Fruit fly (Drosophila melanogaster) whole organism, wandering third instar larva: ENCODE measurements around the gene TpnC25D.

Source experiments
- Abd-B ChIP-seq: fragments of >200 bp; optimal IDR thresholded peaks from 2 replicates; lab custom pipeline; 2017; ENCODE audit warnings: missing biosample characterization, missing genetic modification characterization
- CG32264 ChIP-seq: fragments of 200-800 bp; sonication (Bioruptor generic); optimal IDR thresholded peaks from 2 replicates; lab custom pipeline; 2016; ENCODE audit warnings: missing biosample characterization, missing genetic modification characterization
- CG9705 ChIP-seq: fragments of 200-800 bp; sonication (Bioruptor generic); optimal IDR thresholded peaks from 2 replicates; lab custom pipeline; 2018; ENCODE audit warnings: missing biosample characterization, mild to moderate bottlenecking, missing genetic modification characterization
- CrebA ChIP-seq: fragments of 200-800 bp; sonication (Bioruptor generic); optimal IDR thresholded peaks from 2 replicates; lab custom pipeline; 2016; ENCODE audit warnings: missing biosample characterization, mild to moderate bottlenecking, missing genetic modification characterization, borderline replicate concordance
- Dfd ChIP-seq: fragments of >200 bp; optimal IDR thresholded peaks from 2 replicates; lab custom pipeline; 2017; ENCODE audit warnings: missing biosample characterization, missing genetic modification characterization
- Dif ChIP-seq: fragments of 200-275, 200-300 bp; sonication (Bioruptor generic); optimal IDR thresholded peaks from 2 replicates; lab custom pipeline; 2018; ENCODE audit warnings: missing biosample characterization, missing genetic modification characterization; ENCODE audit not compliant: partially characterized antibody
- GATAd ChIP-seq: sonication (Bioruptor generic); optimal IDR thresholded peaks from 2 replicates; lab custom pipeline; 2016; ENCODE audit warnings: missing biosample characterization, missing genetic modification characterization
- HLH106 ChIP-seq: fragments of 200-800 bp; optimal IDR thresholded peaks from 3 replicates; lab custom pipeline; 2019; ENCODE audit warnings: missing biosample characterization, mild to moderate bottlenecking, missing genetic modification characterization, moderate library complexity
- Hr78 ChIP-seq: fragments of >200 bp; optimal IDR thresholded peaks from 2 replicates; lab custom pipeline; 2017; ENCODE audit warnings: missing biosample characterization, missing genetic modification characterization
- Jra ChIP-seq: sonication (Bioruptor generic); optimal IDR thresholded peaks from 2 replicates; lab custom pipeline; 2016; ENCODE audit warnings: missing biosample characterization, missing genetic modification characterization
- Mio ChIP-seq: sonication (Bioruptor generic); optimal IDR thresholded peaks from 2 replicates; lab custom pipeline; 2016; ENCODE audit warnings: missing biosample characterization, missing genetic modification characterization
- Myc ChIP-seq: fragments of >200 bp; optimal IDR thresholded peaks from 2 replicates; lab custom pipeline; 2017
- N ChIP-seq: fragments of >200 bp; optimal IDR thresholded peaks from 2 replicates; lab custom pipeline; 2018; ENCODE audit warnings: missing biosample characterization, missing external identifiers, missing genetic modification characterization
- OdsH ChIP-seq: fragments of 200-800 bp; sonication (Bioruptor generic); optimal IDR thresholded peaks from 2 replicates; lab custom pipeline; 2016; ENCODE audit warnings: missing biosample characterization, mild to moderate bottlenecking, missing genetic modification characterization
- Rel ChIP-seq, 2 experiments: fragments of 200-800 bp; sonication (Bioruptor generic) in 1 of 2; optimal IDR thresholded peaks; 2 replicates in 1 of 2; 3 replicates in 1 of 2; lab custom pipeline; 2016 to 2019; ENCODE audit warnings: mild to moderate bottlenecking in 2 of 2, missing biosample characterization in 2 of 2, missing genetic modification characterization in 2 of 2, moderate library complexity in 1 of 2
- Sp1 ChIP-seq: fragments of 200-800 bp; sonication (Bioruptor generic); optimal IDR thresholded peaks from 3 replicates; lab custom pipeline; 2019; ENCODE audit warnings: missing biosample characterization, mild to moderate bottlenecking, missing genetic modification characterization, moderate library complexity
- Vsx2 ChIP-seq: fragments of 200-300, 225-300 bp; sonication (Bioruptor generic); optimal IDR thresholded peaks from 2 replicates; lab custom pipeline; 2018; ENCODE audit warnings: missing biosample characterization, missing genetic modification characterization; ENCODE audit not compliant: partially characterized antibody
- br ChIP-seq: fragments of 200-800 bp; sonication (Bioruptor generic); optimal IDR thresholded peaks from 2 replicates; lab custom pipeline; 2016; ENCODE audit warnings: missing biosample characterization, missing genetic modification characterization
- brk ChIP-seq: fragments of 200-800 bp; sonication (Bioruptor generic); optimal IDR thresholded peaks from 2 replicates; lab custom pipeline; 2016; ENCODE audit warnings: missing biosample characterization, mild to moderate bottlenecking, missing genetic modification characterization
- dl ChIP-seq, 2 experiments: fragments of 175-275, 200-275 bp in 1 of 2; fragments of 200-275 bp in 1 of 2; sonication (Bioruptor generic); optimal IDR thresholded peaks; lab custom pipeline; 2018; ENCODE audit warnings: mild to moderate bottlenecking in 2 of 2, missing biosample characterization in 2 of 2, missing genetic modification characterization in 2 of 2, moderate library complexity in 2 of 2; ENCODE audit not compliant: partially characterized antibody in 2 of 2, insufficient read depth in 1 of 2
- dmrt93B ChIP-seq: fragments of 200-800 bp; sonication (Bioruptor generic); optimal IDR thresholded peaks from 2 replicates; lab custom pipeline; 2018; ENCODE audit warnings: missing biosample characterization, mild to moderate bottlenecking, missing genetic modification characterization
- dsf ChIP-seq: sonication (Bioruptor generic); optimal IDR thresholded peaks from 2 replicates; lab custom pipeline; 2016; ENCODE audit warnings: missing biosample characterization, missing genetic modification characterization, borderline replicate concordance
- ey ChIP-seq: fragments of 200-800 bp; sonication (Bioruptor generic); optimal IDR thresholded peaks from 2 replicates; lab custom pipeline; 2016; ENCODE audit warnings: missing biosample characterization, missing genetic modification characterization
- foxo ChIP-seq, 2 experiments: fragments of 200-800 bp; sonication (Bioruptor generic); optimal IDR thresholded peaks; 2 replicates in 1 of 2; 3 replicates in 1 of 2; lab custom pipeline; 2016 to 2017; ENCODE audit warnings: missing biosample characterization in 2 of 2, missing genetic modification characterization in 2 of 2
- fru ChIP-seq: fragments of 200-800 bp; sonication (Bioruptor generic); optimal IDR thresholded peaks from 3 replicates; lab custom pipeline; 2016; ENCODE audit warnings: missing biosample characterization, mild to moderate bottlenecking, missing genetic modification characterization
- h ChIP-seq: fragments of 200-800 bp; sonication (Bioruptor generic); optimal IDR thresholded peaks from 3 replicates; lab custom pipeline; 2016; ENCODE audit warnings: missing biosample characterization, mild to moderate bottlenecking, missing genetic modification characterization
- jim ChIP-seq: fragments of 175-275, 200-325 bp; sonication (Bioruptor generic); optimal IDR thresholded peaks from 2 replicates; lab custom pipeline; 2016; ENCODE audit warnings: missing biosample characterization, mild to moderate bottlenecking, missing genetic modification characterization
- lola ChIP-seq: fragments of >200 bp; optimal IDR thresholded peaks from 2 replicates; lab custom pipeline; 2017; ENCODE audit warnings: missing biosample characterization, missing genetic modification characterization
- pan ChIP-seq: fragments of >200 bp; optimal IDR thresholded peaks from 2 replicates; lab custom pipeline; 2017
- psq ChIP-seq: fragments of 200-800 bp; sonication (Bioruptor generic); optimal IDR thresholded peaks from 3 replicates; lab custom pipeline; 2017; ENCODE audit warnings: missing biosample characterization, mild to moderate bottlenecking, missing genetic modification characterization, moderate library complexity
- rgr ChIP-seq: fragments of 200-800 bp; sonication (Bioruptor generic); optimal IDR thresholded peaks from 3 replicates; lab custom pipeline; 2016; ENCODE audit warnings: missing biosample characterization, mild to moderate bottlenecking, missing genetic modification characterization
- sage ChIP-seq: fragments of 200-800 bp; sonication (Bioruptor generic); optimal IDR thresholded peaks from 2 replicates; lab custom pipeline; 2016; ENCODE audit warnings: missing biosample characterization, mild to moderate bottlenecking, missing genetic modification characterization
- sv ChIP-seq: fragments of 200-800 bp; sonication (Bioruptor generic); optimal IDR thresholded peaks from 3 replicates; lab custom pipeline; 2016; ENCODE audit warnings: missing biosample characterization, missing genetic modification characterization
- tai ChIP-seq: sonication (Bioruptor generic); optimal IDR thresholded peaks from 2 replicates; lab custom pipeline; 2016; ENCODE audit warnings: missing biosample characterization, missing genetic modification characterization
- usp ChIP-seq: fragments of >200 bp; optimal IDR thresholded peaks from 2 replicates; lab custom pipeline; 2017; ENCODE audit warnings: missing biosample characterization, missing genetic modification characterization
- woc ChIP-seq: sonication (Bioruptor generic); optimal IDR thresholded peaks from 2 replicates; lab custom pipeline; 2016; ENCODE audit warnings: missing biosample characterization, mild to moderate bottlenecking, missing genetic modification characterization

TpnC25D gene

DNA sequence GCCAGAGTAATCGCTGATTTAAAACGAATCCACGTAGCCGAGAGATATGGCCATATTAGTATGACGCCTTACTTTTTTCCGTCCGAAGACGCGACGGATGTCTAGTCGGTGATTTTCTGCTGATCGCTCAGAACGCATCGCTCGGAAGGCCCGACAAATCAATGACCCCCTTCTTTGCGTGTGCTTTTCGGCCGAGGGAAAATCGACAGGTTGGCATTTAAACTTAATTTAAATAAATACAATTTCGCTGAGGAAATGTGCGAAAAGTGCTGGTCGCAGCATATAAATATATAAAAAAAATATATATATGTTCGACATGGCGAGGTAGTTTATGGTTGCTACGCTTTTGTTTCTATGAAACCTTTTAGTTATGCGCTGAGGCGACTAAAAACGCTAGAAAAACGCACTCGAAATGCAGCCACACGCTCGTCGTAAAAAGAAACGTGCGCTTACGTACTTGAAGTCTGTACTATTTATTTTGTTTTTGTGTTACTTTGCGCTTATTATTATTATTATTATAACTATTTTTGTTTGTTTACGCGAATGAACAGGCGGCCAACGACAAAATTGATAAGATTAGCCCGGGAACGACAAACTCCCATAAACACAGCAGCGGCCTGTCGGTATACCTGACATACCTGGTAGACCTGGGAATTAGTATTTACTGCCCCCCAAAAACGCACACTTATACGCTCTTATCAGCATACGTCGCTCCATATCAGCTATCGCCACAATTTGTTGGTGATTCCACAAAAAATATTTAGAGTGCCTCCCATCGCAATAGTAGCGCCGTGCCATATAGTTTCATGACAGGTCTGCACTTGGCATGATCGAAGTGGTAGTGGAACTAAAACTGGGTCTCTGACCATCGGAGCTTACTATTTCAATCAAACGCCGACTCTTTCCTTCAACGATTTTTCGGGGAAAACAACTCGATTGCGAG, 16.7 kb downstream of the TpnC25D start:
- TF ChIP-seq CrebA (GFP tag; lab: Kevin White, UChicago) (peak; percentile 48), rgr (GFP tag; lab: Kevin White, UChicago) (no peak), Rel (GFP tag; optimal IDR thresholded peaks at IDR 0.05; lab: Kevin White, UChicago) (no peak), Rel (tag; optimal IDR thresholded peaks at IDR 0.05; lab: Kevin White, UChicago) (peak; percentile 92)

DNA sequence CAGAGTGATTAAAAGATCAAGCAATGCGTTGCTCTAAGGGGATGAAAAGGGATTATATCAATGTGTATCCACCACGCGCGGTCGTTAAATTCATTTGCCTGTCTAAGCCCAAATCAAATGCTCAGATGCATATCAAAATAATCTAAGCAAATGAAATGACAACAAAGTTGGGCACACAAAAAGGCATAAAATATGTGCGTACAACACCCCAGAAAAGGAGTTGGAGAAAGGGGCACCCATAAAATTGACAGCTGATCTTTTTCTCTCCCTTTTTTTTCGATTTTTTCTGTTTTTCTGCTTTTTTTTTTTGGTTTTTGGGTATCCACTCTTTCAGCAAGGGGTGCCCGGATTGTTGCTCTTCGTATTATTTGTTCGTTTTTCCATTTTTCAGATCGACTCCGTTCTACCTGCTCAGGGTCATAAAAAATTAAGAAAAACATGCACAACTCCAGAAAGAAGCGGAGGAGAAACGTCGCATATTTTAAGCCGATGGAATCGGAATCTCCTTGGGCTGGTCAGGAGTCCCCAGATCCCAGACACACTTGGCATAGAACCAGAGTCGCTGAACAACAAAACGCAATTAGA, 18.3 kb downstream of the TpnC25D start:
- TF ChIP-seq Mio (GFP tag; lab: Kevin White, UChicago) (no peak), ey (GFP tag; lab: Kevin White, UChicago) (no peak), HLH106 (tag; lab: Kevin White, UChicago) (no peak), N (GFP tag; lab: Kevin White, UChicago) (no peak), brk (GFP tag; lab: Kevin White, UChicago) (no peak), sage (no peak), usp (GFP tag; lab: Kevin White, UChicago) (no peak)
- TF ChIP-seq, all 38 proteins: peak for 0

DNA sequence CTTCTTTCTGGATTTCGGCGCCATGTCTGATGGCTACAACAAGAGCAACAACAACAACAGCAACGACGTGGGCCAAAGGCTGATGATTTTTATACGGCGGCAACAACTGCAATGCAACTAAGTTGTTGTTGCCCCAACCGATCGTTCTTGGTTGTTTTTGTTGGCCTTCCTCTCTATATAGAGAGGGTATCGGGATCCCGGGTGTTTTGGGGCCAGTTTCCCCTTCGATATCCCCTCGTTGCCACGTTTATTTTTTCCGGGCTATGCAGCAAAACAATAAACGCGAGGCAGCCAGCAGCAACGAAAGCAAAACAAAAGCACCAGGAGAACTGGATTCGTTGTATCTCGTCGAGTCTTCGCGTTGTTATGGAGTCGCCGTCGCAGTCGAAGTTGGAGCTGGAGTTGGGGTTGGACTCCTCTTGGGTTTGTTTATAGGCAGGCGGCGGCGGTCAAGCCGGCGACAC, 19.9 kb downstream of the TpnC25D start:
- no peak for TF ChIP-seq tai (GFP tag; lab: Kevin White, UChicago)
- peak; percentile 35 for TF ChIP-seq psq (GFP tag; lab: Kevin White, UChicago)
- TF ChIP-seq woc (GFP tag; lab: Kevin White, UChicago), result no peak
- TF ChIP-seq CG32264 (GFP tag; lab: Kevin White, UChicago), result no peak
- TF ChIP-seq Dif (GFP tag; lab: Kevin White, UChicago), result no peak
- TF ChIP-seq Vsx2 (GFP tag; lab: Kevin White, UChicago), result no peak
- no peak for TF ChIP-seq N (GFP tag; lab: Kevin White, UChicago)
- TF ChIP-seq pan, result no peak
- no peak for TF ChIP-seq HLH106 (tag; lab: Kevin White, UChicago)
- TF ChIP-seq rgr (GFP tag; lab: Kevin White, UChicago), result no peak
- no peak for TF ChIP-seq Abd-B (GFP tag; lab: Kevin White, UChicago)
- TF ChIP-seq Myc (lab: Kevin White, UChicago), result no peak
- no peak for TF ChIP-seq Mio (GFP tag; lab: Kevin White, UChicago)
- no peak for TF ChIP-seq foxo (GFP tag; optimal IDR thresholded peaks at IDR 0.05; lab: Kevin White, UChicago)
- no peak for TF ChIP-seq OdsH (GFP tag; lab: Kevin White, UChicago)
- TF ChIP-seq br, result peak; percentile 36
- no peak for TF ChIP-seq Sp1 (GFP tag; lab: Kevin White, UChicago)
- TF ChIP-seq Rel (GFP tag; optimal IDR thresholded peaks at IDR 0.05; lab: Kevin White, UChicago), result no peak
- TF ChIP-seq Rel (tag; optimal IDR thresholded peaks at IDR 0.05; lab: Kevin White, UChicago), result no peak
- TF ChIP-seq lola (GFP tag; lab: Kevin White, UChicago), result no peak
- TF ChIP-seq sv (GFP tag; lab: Kevin White, UChicago), result no peak
- TF ChIP-seq h (GFP tag; lab: Kevin White, UChicago), result no peak
- TF ChIP-seq Dfd, result no peak
- TF ChIP-seq fru (GFP tag; lab: Kevin White, UChicago), result no peak
- no peak for TF ChIP-seq CG9705 (GFP tag; lab: Kevin White, UChicago)
- peak; percentile 17 for TF ChIP-seq CrebA (GFP tag; lab: Kevin White, UChicago)
- no peak for TF ChIP-seq ey (GFP tag; lab: Kevin White, UChicago)

DNA sequence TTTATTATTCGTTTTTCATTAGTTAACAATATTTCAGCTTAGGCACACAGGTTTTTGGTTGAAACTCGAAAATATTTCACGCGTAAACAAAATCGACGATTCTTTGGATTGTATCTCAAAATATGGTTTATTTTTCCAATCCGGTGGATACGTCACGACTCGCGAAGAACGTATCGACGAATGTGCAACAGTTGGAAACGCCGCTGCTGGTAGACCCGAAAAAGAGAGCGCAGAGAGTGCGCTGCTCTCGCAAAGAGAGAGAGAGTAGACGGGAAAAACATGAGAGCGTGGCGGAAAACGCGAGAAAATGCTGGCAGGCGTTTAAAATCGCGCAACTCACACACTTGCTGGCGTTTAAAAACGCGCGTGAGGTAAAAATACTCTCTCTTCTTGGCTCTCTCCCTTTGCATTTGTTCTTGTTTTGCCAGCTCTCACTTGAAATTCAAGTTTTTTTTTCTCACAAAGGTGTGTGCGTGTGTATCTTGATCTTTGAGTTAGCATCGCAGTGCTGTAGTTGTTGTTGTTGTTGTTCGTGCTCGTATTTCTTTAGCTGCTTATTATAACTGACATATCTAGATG, 20.8 kb downstream of the TpnC25D start:
- TF ChIP-seq Rel (GFP tag; optimal IDR thresholded peaks at IDR 0.05; lab: Kevin White, UChicago) (peak; percentile 87), Rel (tag; optimal IDR thresholded peaks at IDR 0.05; lab: Kevin White, UChicago) (peak; percentile 22), Myc (lab: Kevin White, UChicago) (peak; percentile 96), dl (GFP tag; optimal IDR thresholded peaks at IDR 0.05; lab: Kevin White, UChicago; ENCODE audit: insufficient read depth in 1 of 2, partially characterized antibody in 2 of 2) (peak; percentile 97 to 99), Dif (GFP tag; lab: Kevin White, UChicago) (peak; percentile 100), usp (GFP tag; lab: Kevin White, UChicago) (no peak), br (peak; percentile 24), OdsH (GFP tag; lab: Kevin White, UChicago) (no peak), dmrt93B (no peak), pan (no peak), lola (GFP tag; lab: Kevin White, UChicago) (no peak), Mio (GFP tag; lab: Kevin White, UChicago) (no peak), CG9705 (GFP tag; lab: Kevin White, UChicago) (no peak), Hr78 (GFP tag; lab: Kevin White, UChicago) (no peak), Abd-B (GFP tag; lab: Kevin White, UChicago) (no peak), psq (GFP tag; lab: Kevin White, UChicago) (no peak), HLH106 (tag; lab: Kevin White, UChicago) (no peak), jim (GFP tag; lab: Kevin White, UChicago) (no peak), Sp1 (GFP tag; lab: Kevin White, UChicago) (peak; percentile 6), CrebA (GFP tag; lab: Kevin White, UChicago) (peak; percentile 70), N (GFP tag; lab: Kevin White, UChicago) (no peak), Jra (no peak), GATAd (GFP tag; lab: Kevin White, UChicago) (no peak), ey (GFP tag; lab: Kevin White, UChicago) (no peak), Vsx2 (GFP tag; lab: Kevin White, UChicago) (peak; percentile 95), dsf (no peak)
